Worm (Caenorhabditis elegans) whole organism, young adult: ENCODE results near the gene rip-1.

Experiments
- B0261.1 ChIP-seq: sonication (generic microtip); optimal IDR thresholded peaks from 2 replicates; lab custom pipeline; 2016; ENCODE audit warnings: mild to moderate bottlenecking, missing genetic modification characterization, moderate library complexity, missing compliant biosample characterization
- D2030.7 ChIP-seq: fragments of 200-800 bp; sonication (Bioruptor generic); IDR thresholded peaks from 2 replicates; pipeline ENCODE4 v1.3.6; 2022; ENCODE audit warnings: missing genetic modification reagents, missing genetic modification characterization, missing compliant biosample characterization
- F23B12.7 ChIP-seq: sonication (generic microtip); optimal IDR thresholded peaks from 2 replicates; lab custom pipeline; 2017; ENCODE audit warnings: missing genetic modification characterization, mild to moderate bottlenecking, missing compliant biosample characterization, antibody characterized with exemption, moderate library complexity; ENCODE audit not compliant: insufficient read depth
- F52B5.7 ChIP-seq: sonication (generic microtip); optimal IDR thresholded peaks from 2 replicates; lab custom pipeline; 2016; ENCODE audit warnings: mild to moderate bottlenecking, missing genetic modification characterization, missing compliant biosample characterization
- F57C9.4 ChIP-seq: sonication (generic microtip); optimal IDR thresholded peaks from 2 replicates; lab custom pipeline; 2017; ENCODE audit warnings: mild to moderate bottlenecking, missing genetic modification characterization, missing compliant biosample characterization
- K11D2.4 ChIP-seq: fragments of 200-800 bp; sonication (Bioruptor generic); IDR thresholded peaks from 2 replicates; pipeline ENCODE4 v1.3.6; 2022; ENCODE audit warnings: missing genetic modification reagents, missing genetic modification characterization, missing compliant biosample characterization
- K12H6.12 ChIP-seq: fragments of 200-800 bp; sonication (Bioruptor generic); optimal IDR thresholded peaks from 2 replicates; lab custom pipeline; 2018; ENCODE audit warnings: mild to moderate bottlenecking, missing genetic modification characterization, missing compliant biosample characterization
- T07F8.4 ChIP-seq: sonication (generic microtip); optimal IDR thresholded peaks from 2 replicates; lab custom pipeline; 2016; ENCODE audit warnings: mild to moderate bottlenecking, missing genetic modification characterization, moderate library complexity, missing compliant biosample characterization
- Y79H2A.3 ChIP-seq: fragments of 200-800 bp; sonication (Bioruptor generic); conservative IDR thresholded peaks from 2 replicates; pipeline ENCODE4 v1.3.6; 2022; ENCODE audit warnings: missing genetic modification reagents, missing genetic modification characterization, missing compliant biosample characterization
- akir-1 ChIP-seq: fragments of 200-800 bp; sonication (Bioruptor generic); optimal IDR thresholded peaks from 2 replicates; lab custom pipeline; 2018; ENCODE audit warnings: mild to moderate bottlenecking, missing genetic modification characterization, moderate library complexity, missing compliant biosample characterization
- aptf-2 ChIP-seq: fragments of 200-800 bp; sonication (Bioruptor generic); conservative IDR thresholded peaks from 2 replicates; pipeline ENCODE4 v1.3.6; 2022; ENCODE audit warnings: missing genetic modification reagents, missing genetic modification characterization, missing compliant biosample characterization
- aptf-3 ChIP-seq: fragments of 200-800 bp; sonication (Bioruptor generic); IDR thresholded peaks from 2 replicates; pipeline ENCODE4 v1.3.6; 2022; ENCODE audit warnings: missing genetic modification characterization, missing compliant biosample characterization
- atf-7 ChIP-seq: sonication (generic microtip); optimal IDR thresholded peaks from 2 replicates; lab custom pipeline; 2017; ENCODE audit warnings: mild to moderate bottlenecking, missing genetic modification characterization, missing compliant biosample characterization
- ccch-3 ChIP-seq: fragments of 200-800 bp; sonication (Bioruptor generic); optimal IDR thresholded peaks from 2 replicates; lab custom pipeline; 2018; ENCODE audit warnings: mild to moderate bottlenecking, missing genetic modification characterization, missing compliant biosample characterization
- cebp-1 ChIP-seq, 2 experiments: fragments of 200-800 bp in 1 of 2; sonication (Bioruptor generic) in 1 of 2; sonication (generic microtip) in 1 of 2; IDR thresholded peaks in 1 of 2; optimal IDR thresholded peaks in 1 of 2; 2 replicates each; pipeline versions ENCODE4 v1.3.6 to Lab custom; 2017 to 2022; ENCODE audit warnings: missing compliant biosample characterization in 2 of 2, missing genetic modification characterization in 2 of 2, mild to moderate bottlenecking in 1 of 2, missing genetic modification reagents in 1 of 2, moderate library complexity in 1 of 2
- cebp-2 ChIP-seq: fragments of 200-800 bp; sonication (Bioruptor generic); IDR thresholded peaks from 2 replicates; pipeline ENCODE4 v1.3.6; 2022; ENCODE audit warnings: missing genetic modification characterization, missing compliant biosample characterization
- ceh-27 ChIP-seq: fragments of 200-800 bp; sonication (Bioruptor generic); optimal IDR thresholded peaks from 2 replicates; lab custom pipeline; 2018; ENCODE audit warnings: mild to moderate bottlenecking, missing genetic modification characterization, moderate library complexity, missing compliant biosample characterization
- chd-7 ChIP-seq: sonication (generic microtip); optimal IDR thresholded peaks from 2 replicates; lab custom pipeline; 2016; ENCODE audit warnings: mild to moderate bottlenecking, missing genetic modification characterization, moderate library complexity, missing compliant biosample characterization
- egl-18 ChIP-seq: fragments of 200-800 bp; sonication (Bioruptor generic); IDR thresholded peaks from 2 replicates; pipeline ENCODE4 v1.3.6; 2022; ENCODE audit warnings: missing genetic modification reagents, missing genetic modification characterization, missing compliant biosample characterization
- ets-4 ChIP-seq: fragments of 200-800 bp; sonication (Bioruptor generic); optimal IDR thresholded peaks from 2 replicates; lab custom pipeline; 2018; ENCODE audit warnings: mild to moderate bottlenecking, missing genetic modification characterization, missing compliant biosample characterization
- fkh-3 ChIP-seq: sonication (generic microtip); optimal IDR thresholded peaks from 2 replicates; lab custom pipeline; 2016; ENCODE audit warnings: mild to moderate bottlenecking, missing genetic modification characterization, missing compliant biosample characterization
- hlh-12 ChIP-seq: sonication (generic microtip); optimal IDR thresholded peaks from 2 replicates; lab custom pipeline; 2016; ENCODE audit warnings: missing genetic modification characterization, missing compliant biosample characterization
- hlh-26 ChIP-seq: fragments of 200-800 bp; sonication (Bioruptor generic); conservative IDR thresholded peaks from 2 replicates; pipeline ENCODE4 v1.3.6; 2022; ENCODE audit warnings: missing genetic modification reagents, missing genetic modification characterization, missing compliant biosample characterization
- lag-1 ChIP-seq: fragments of 200-800 bp; sonication (Bioruptor generic); IDR thresholded peaks from 2 replicates; pipeline ENCODE4 v1.3.6; 2022; ENCODE audit warnings: missing genetic modification reagents, missing genetic modification characterization, missing compliant biosample characterization
- lin-35 ChIP-seq, 3 experiments: fragments of 150-350 bp in 2 of 3; sonication (generic microtip) in 1 of 3; optimal IDR thresholded peaks; 2 replicates each; lab custom pipeline; 2014 to 2018; ENCODE audit warnings: missing biosample characterization in 3 of 3, missing genetic modification characterization in 3 of 3, missing genetic modification reagents in 3 of 3
- lin-40 ChIP-seq: sonication (generic microtip); optimal IDR thresholded peaks from 2 replicates; lab custom pipeline; 2016; ENCODE audit warnings: missing genetic modification characterization, mild to moderate bottlenecking, missing compliant biosample characterization, missing genotype, missing genetic modification reagents
- lsl-1 ChIP-seq: fragments of 200-800 bp; sonication (Bioruptor generic); optimal IDR thresholded peaks from 2 replicates; lab custom pipeline; 2018; ENCODE audit warnings: mild to moderate bottlenecking, missing genetic modification characterization, moderate library complexity, missing compliant biosample characterization
- lsy-27 ChIP-seq: sonication (generic microtip); optimal IDR thresholded peaks from 2 replicates; lab custom pipeline; 2017; ENCODE audit warnings: missing genetic modification characterization, mild to moderate bottlenecking, missing compliant biosample characterization, antibody characterized with exemption, missing genotype, borderline replicate concordance; ENCODE audit not compliant: insufficient read depth
- madf-8 ChIP-seq: fragments of 200-800 bp; sonication (Bioruptor generic); conservative IDR thresholded peaks from 2 replicates; pipeline ENCODE4 v1.3.6; 2022; ENCODE audit warnings: missing genetic modification reagents, missing genetic modification characterization, missing compliant biosample characterization
- mcd-1 ChIP-seq: fragments of 200-800 bp; sonication (Bioruptor generic); IDR thresholded peaks from 2 replicates; pipeline ENCODE4 v1.3.6; 2022; ENCODE audit warnings: missing genetic modification reagents, missing genetic modification characterization, missing compliant biosample characterization
- mxl-1 ChIP-seq: sonication (generic microtip); optimal IDR thresholded peaks from 2 replicates; lab custom pipeline; 2016; ENCODE audit warnings: missing genetic modification characterization, missing compliant biosample characterization
- nfya-1 ChIP-seq: sonication (generic microtip); optimal IDR thresholded peaks from 2 replicates; lab custom pipeline; 2017; ENCODE audit warnings: antibody characterized with exemption, missing compliant biosample characterization, missing genetic modification characterization, borderline replicate concordance; ENCODE audit not compliant: insufficient read depth
- nhr-80 ChIP-seq: sonication (generic microtip); optimal IDR thresholded peaks from 2 replicates; lab custom pipeline; 2016; ENCODE audit warnings: missing genetic modification characterization, missing compliant biosample characterization
- rpc-1 ChIP-seq, 2 experiments: fragments of 150-350 bp in 1 of 2; sonication (generic microtip) in 1 of 2; optimal IDR thresholded peaks; 2 replicates each; lab custom pipeline; 2014 to 2018; ENCODE audit warnings: missing biosample characterization in 1 of 2, missing genetic modification characterization in 1 of 2, missing genetic modification reagents in 1 of 2, missing genotype in 1 of 2
- sea-2 ChIP-seq: fragments of 200-800 bp; sonication (Bioruptor generic); IDR thresholded peaks from 2 replicates; pipeline ENCODE4 v1.3.6; 2022; ENCODE audit warnings: missing genetic modification characterization, missing compliant biosample characterization
- snpc-1.3 ChIP-seq: sonication (generic microtip); optimal IDR thresholded peaks from 2 replicates; lab custom pipeline; 2017; ENCODE audit warnings: missing genetic modification characterization, mild to moderate bottlenecking, missing compliant biosample characterization, antibody characterized with exemption, moderate library complexity, missing genotype, missing genetic modification reagents; ENCODE audit not compliant: insufficient read depth
- unc-130 ChIP-seq: sonication (generic microtip); optimal IDR thresholded peaks from 2 replicates; lab custom pipeline; 2016; ENCODE audit warnings: missing genetic modification reagents, missing genetic modification characterization, missing compliant biosample characterization
- unc-62 ChIP-seq: fragments of 150-350 bp; optimal IDR thresholded peaks from 2 replicates; lab custom pipeline; 2014; ENCODE audit warnings: missing biosample characterization, missing genetic modification reagents, missing genetic modification characterization
- xnd-1 ChIP-seq: sonication (generic microtip); optimal IDR thresholded peaks from 2 replicates; lab custom pipeline; 2016; ENCODE audit warnings: missing genotype, missing genetic modification reagents, missing genetic modification characterization, missing compliant biosample characterization
- zfh-2 ChIP-seq: fragments of 200-800 bp; sonication (Bioruptor generic); conservative IDR thresholded peaks from 2 replicates; pipeline ENCODE4 v1.3.6; 2022; ENCODE audit warnings: missing genetic modification reagents, missing genetic modification characterization, missing compliant biosample characterization
- ztf-18 ChIP-seq: sonication (generic microtip); optimal IDR thresholded peaks from 2 replicates; lab custom pipeline; 2016; ENCODE audit warnings: missing genotype, mild to moderate bottlenecking, missing genetic modification characterization, missing compliant biosample characterization
- ztf-22 ChIP-seq: fragments of 200-800 bp; sonication (Bioruptor generic); optimal IDR thresholded peaks from 2 replicates; lab custom pipeline; 2018; ENCODE audit warnings: mild to moderate bottlenecking, missing genetic modification characterization, moderate library complexity, missing compliant biosample characterization
- ztf-3 ChIP-seq: fragments of 200-800 bp; sonication (Bioruptor generic); optimal IDR thresholded peaks from 2 replicates; lab custom pipeline; 2018; ENCODE audit warnings: mild to moderate bottlenecking, missing genetic modification characterization, missing compliant biosample characterization
- ztf-6 ChIP-seq: fragments of 200-800 bp; sonication (Bioruptor generic); IDR thresholded peaks from 2 replicates; pipeline ENCODE4 v1.3.6; 2022; ENCODE audit warnings: missing genetic modification reagents, missing genetic modification characterization, missing compliant biosample characterization

The rip-1 gene

DNA sequence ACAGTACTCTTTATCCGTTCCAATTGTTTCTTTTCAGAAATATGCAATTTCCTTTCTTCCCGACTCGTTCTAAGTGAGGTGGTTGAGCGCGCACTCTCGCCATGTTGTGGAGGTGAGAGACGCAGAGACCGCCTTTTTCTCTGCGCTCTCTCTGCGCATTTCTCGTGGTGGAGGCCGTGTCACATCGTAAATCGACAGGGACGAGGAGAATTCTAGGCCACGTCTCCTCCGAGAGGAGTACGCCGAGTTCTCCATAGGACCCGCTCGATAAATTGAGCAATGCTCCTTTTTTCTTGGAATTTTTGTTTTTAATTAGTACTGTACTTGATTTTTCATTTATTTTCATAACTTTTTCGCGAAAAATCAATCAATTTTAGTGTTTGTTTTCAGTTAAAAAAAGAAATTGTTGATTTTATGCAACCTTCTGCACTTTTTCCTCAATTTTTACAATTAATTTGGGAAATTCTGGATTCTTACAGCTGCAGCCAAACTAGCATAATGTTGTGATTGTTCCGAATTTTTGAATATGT is 12.3 kb upstream of the rip-1 start, which contains the start of gene cnk-1 (continued):
- TF ChIP-seq egl-18 (GFP tag; lab: Robert Waterston, UW) (peak; percentile 93), madf-8 (peak; percentile 93), D2030.7 (GFP tag; lab: Robert Waterston, UW) (peak; percentile 97), cebp-2 (GFP tag; lab: Robert Waterston, UW) (peak; percentile 94), nfya-1 (tag; lab: Kevin White, UChicago) (no peak), lag-1 (GFP tag; lab: Robert Waterston, UW) (peak; percentile 96), sea-2 (GFP tag; lab: Robert Waterston, UW) (peak; percentile 92), B0261.1 (no peak), lin-40 (peak; percentile 80), K11D2.4 (GFP tag; lab: Robert Waterston, UW) (peak; percentile 98), rpc-1 (optimal IDR thresholded peaks at IDR 0.05; lab: Kevin White, UChicago) (no peak), rpc-1 (tag; optimal IDR thresholded peaks at IDR 0.05; lab: Kevin White, UChicago) (no peak), atf-7 (tag; lab: Kevin White, UChicago) (peak; percentile 69), fkh-3 (tag; lab: Kevin White, UChicago) (no peak), ztf-6 (GFP tag; lab: Robert Waterston, UW) (peak; percentile 88), chd-7 (tag; lab: Kevin White, UChicago) (peak; percentile 57), ztf-18 (tag; lab: Kevin White, UChicago) (peak; percentile 91), aptf-2 (GFP tag; lab: Robert Waterston, UW) (peak; percentile 96), Y79H2A.3 (GFP tag; lab: Robert Waterston, UW) (peak; percentile 86), hlh-26 (GFP tag; lab: Robert Waterston, UW) (no peak), aptf-3 (GFP tag; lab: Robert Waterston, UW) (peak; percentile 93), K12H6.12 (peak; percentile 77), nhr-80 (tag; lab: Kevin White, UChicago) (peak; percentile 50), ccch-3 (peak; percentile 47), F57C9.4 (no peak), zfh-2 (GFP tag; lab: Robert Waterston, UW) (peak; percentile 81), ztf-3 (GFP tag; lab: Kevin White, UChicago) (no peak), ets-4 (no peak), unc-62 (no peak), cebp-1 (GFP tag; IDR thresholded peaks at IDR 0.05; lab: Robert Waterston, UW) (peak; percentile 85), cebp-1 (tag; optimal IDR thresholded peaks at IDR 0.05; lab: Kevin White, UChicago) (peak; percentile 77), F23B12.7 (tag; lab: Kevin White, UChicago) (no peak), lsy-27 (tag; lab: Kevin White, UChicago) (no peak), T07F8.4 (tag; lab: Kevin White, UChicago) (peak; percentile 7), lsl-1 (GFP tag; lab: Kevin White, UChicago) (peak; percentile 68), mxl-1 (tag; lab: Kevin White, UChicago) (no peak), hlh-12 (tag; lab: Kevin White, UChicago) (no peak), ztf-22 (GFP tag; lab: Kevin White, UChicago) (no peak), unc-130 (GFP tag; lab: Kevin White, UChicago) (peak; percentile 91), ceh-27 (peak; percentile 89), mcd-1 (GFP tag; lab: Robert Waterston, UW) (peak; percentile 99), lin-35 (GFP tag; optimal IDR thresholded peaks at IDR 0.05; lab: Kevin White, UChicago) (peak in 1 of 3 experiments; percentile 29), F52B5.7 (peak; percentile 30), xnd-1 (tag; lab: Kevin White, UChicago) (peak; percentile 72), akir-1 (GFP tag; lab: Kevin White, UChicago) (peak; percentile 60), snpc-1.3 (tag; lab: Kevin White, UChicago) (no peak)
